Worm (Caenorhabditis elegans) whole organism, L3 larva: ENCODE data around the gene srlf-4.

Experiments
- aly-2 ChIP-seq: fragments of 150-350 bp; optimal IDR thresholded peaks from 2 replicates; lab custom pipeline; 2014; ENCODE audit warnings: missing biosample characterization, missing genetic modification characterization
- ceh-9 ChIP-seq: sonication (generic microtip); optimal IDR thresholded peaks from 2 replicates; lab custom pipeline; 2018; ENCODE audit warnings: missing biosample characterization, missing genetic modification characterization
- fos-1 ChIP-seq: fragments of 150-350 bp; optimal IDR thresholded peaks from 2 replicates; lab custom pipeline; 2014; ENCODE audit warnings: missing biosample characterization, missing genetic modification characterization
- nhr-11 ChIP-seq: fragments of 150-350 bp; optimal IDR thresholded peaks from 2 replicates; lab custom pipeline; 2014; ENCODE audit warnings: missing biosample characterization, missing genetic modification characterization
- nhr-23 ChIP-seq: fragments of 150-350 bp; optimal IDR thresholded peaks from 2 replicates; lab custom pipeline; 2014; ENCODE audit warnings: missing biosample characterization, missing genetic modification reagents, missing genetic modification characterization
- snpc-4 ChIP-seq: fragments of 150-350 bp; optimal IDR thresholded peaks from 2 replicates; lab custom pipeline; 2014; ENCODE audit warnings: missing biosample characterization, missing genetic modification characterization

ce11 chrIV:12897146-12897545 lies 27.1 kb downstream of the srlf-4 start:
- no peak for TF ChIP-seq aly-2 (tag; lab: Kevin White, UChicago)
- no peak for TF ChIP-seq fos-1 (tag; lab: Kevin White, UChicago)
- no peak for TF ChIP-seq nhr-11 (tag; lab: Kevin White, UChicago)
- no peak for TF ChIP-seq snpc-4 (tag; lab: Kevin White, UChicago)
- TF ChIP-seq ceh-9 = no peak
- no peak for TF ChIP-seq nhr-23 (tag; lab: Kevin White, UChicago)
